Fruit fly (Drosophila melanogaster) S2 (cell line): ENCODE measurements around the gene CG12289.

Experiments used
- CG8478 ChIP-seq: fragments of >200 bp; optimal IDR thresholded peaks from 2 replicates; lab custom pipeline; 2018
- CTCF ChIP-seq, 2 experiments: fragments of >200 bp; optimal IDR thresholded peaks; 2 replicates each; lab custom pipeline; 2018

The CG12289 gene

DNA sequence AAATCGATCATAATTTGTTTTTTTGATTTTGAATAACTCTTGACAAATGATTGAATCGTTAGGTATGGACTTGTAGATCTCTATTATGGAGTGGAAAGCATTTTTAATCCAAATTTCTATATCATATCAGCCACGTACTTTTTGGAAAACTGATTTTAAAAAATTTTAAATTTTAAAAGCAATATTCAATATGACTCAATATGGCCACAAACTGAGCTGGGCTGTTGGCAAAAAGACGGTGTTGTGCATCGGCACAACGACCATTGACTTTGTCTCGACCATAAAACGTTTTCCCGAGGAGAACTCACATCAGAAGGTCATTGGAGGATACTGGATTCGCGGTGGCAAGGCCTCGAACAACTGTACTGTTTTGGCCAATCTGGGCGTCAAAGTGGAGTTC lies at the start of gene CG12289, which contains the start of gene CG7551:
Gene CG12289 (minus strand): TSS at position 101 of the 400 bp plus-strand sequence.
Gene CG7551 (plus strand): TSS at position 121 of the 400 bp plus-strand sequence.
- TF ChIP-seq CTCF (optimal IDR thresholded peaks at IDR 0.05; lab: Kevin White, UChicago) (no peak), CG8478 (lab: Kevin White, UChicago) (no peak)

dm6 chr3L:11493090-11493807 lies 35.0 kb upstream of the CG12289 start:
- TF ChIP-seq CG8478 (lab: Kevin White, UChicago) = no peak
- no peak for TF ChIP-seq CTCF (optimal IDR thresholded peaks at IDR 0.05; lab: Kevin White, UChicago)

dm6 chr3L:11492457-11492856 lies 34.2 kb upstream of the CG12289 start:
- no peak for TF ChIP-seq CG8478 (lab: Kevin White, UChicago)
- TF ChIP-seq CTCF (optimal IDR thresholded peaks at IDR 0.05; lab: Kevin White, UChicago) = no peak

- no peak for TF ChIP-seq CG8478 (lab: Kevin White, UChicago)
- TF ChIP-seq CTCF (optimal IDR thresholded peaks at IDR 0.05; lab: Kevin White, UChicago) = no peak
These were observed 33.6 kb upstream of the CG12289 start for dm6 chr3L:11491874-11492268.

DNA sequence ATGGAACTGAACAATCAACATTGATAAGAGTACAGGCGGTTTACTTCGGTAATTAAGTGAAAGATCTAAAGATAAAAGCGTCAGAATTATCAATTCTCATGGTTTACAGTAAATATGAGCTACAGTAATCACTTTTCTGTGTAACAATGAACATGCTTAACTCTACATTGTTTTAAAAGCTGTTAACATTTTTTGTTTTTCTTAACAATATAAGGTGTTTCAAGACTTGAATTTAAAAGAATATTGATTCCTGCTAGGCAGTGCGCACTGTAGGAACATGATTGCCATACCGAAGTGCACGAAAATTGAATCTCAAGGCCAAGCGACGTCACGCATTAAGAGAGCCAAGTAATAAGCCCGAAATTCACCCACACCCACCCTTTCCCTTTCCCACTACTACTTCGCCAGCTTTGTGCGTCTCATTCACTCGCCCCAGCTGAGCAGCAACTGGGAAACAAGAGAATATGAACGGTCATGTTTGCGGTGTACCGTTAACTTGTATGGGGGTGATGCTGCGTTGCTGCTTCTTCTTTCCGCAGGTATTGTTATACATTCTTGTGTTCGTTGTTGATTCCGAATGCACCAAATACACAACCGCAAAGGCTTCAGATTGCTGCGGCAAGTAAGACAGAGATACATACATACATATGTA lies 33.1 kb upstream of the CG12289 start:
- TF ChIP-seq CTCF (optimal IDR thresholded peaks at IDR 0.05; lab: Kevin White, UChicago) (no peak), CG8478 (lab: Kevin White, UChicago) (no peak)

DNA sequence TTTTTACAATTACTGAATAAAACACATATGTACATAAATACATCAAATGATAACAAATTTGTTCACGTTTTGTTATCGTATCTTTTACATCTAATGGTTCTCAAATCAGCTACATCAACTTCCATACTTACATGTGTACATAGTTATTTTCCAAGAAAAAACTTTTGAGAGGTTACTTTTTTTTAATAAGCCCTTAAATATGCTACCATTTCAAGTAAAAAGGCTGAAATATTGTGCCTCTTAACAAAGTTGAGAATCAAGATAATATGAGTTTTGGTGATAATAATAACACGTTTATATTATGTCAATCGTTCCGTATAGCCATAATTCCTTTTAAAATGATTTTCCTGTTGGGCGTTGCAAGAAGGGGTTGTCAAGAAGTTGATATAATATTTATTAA lies 32.3 kb upstream of the CG12289 start:
- no peak for TF ChIP-seq CG8478 (lab: Kevin White, UChicago)
- no peak for TF ChIP-seq CTCF (optimal IDR thresholded peaks at IDR 0.05; lab: Kevin White, UChicago)

DNA sequence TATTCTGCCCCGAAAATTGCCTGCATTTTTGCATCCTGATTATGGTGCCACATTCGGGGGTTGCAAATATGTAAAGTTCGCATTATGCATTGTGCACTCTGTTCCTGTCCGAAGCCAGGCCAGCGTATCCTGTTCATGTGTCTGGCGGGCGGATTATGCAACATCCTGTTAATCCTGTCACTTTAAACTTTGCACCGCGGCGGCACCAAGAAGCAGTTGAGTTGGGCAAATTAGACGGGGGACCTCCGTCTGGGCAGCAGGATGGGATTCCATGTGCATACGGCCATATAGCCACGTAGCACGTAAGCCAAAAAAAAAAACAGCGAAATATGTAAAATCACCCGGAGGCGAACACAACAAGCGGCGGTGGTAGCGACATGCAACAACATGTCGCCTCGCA lies 31.2 kb upstream of the CG12289 start:
- TF ChIP-seq CTCF (optimal IDR thresholded peaks at IDR 0.05; lab: Kevin White, UChicago) (no peak), CG8478 (lab: Kevin White, UChicago) (no peak)

- no peak for TF ChIP-seq CG8478 (lab: Kevin White, UChicago)
- no peak for TF ChIP-seq CTCF (optimal IDR thresholded peaks at IDR 0.05; lab: Kevin White, UChicago)
These were observed 30.0 kb upstream of the CG12289 start for dm6 chr3L:11488264-11488663.

- no peak for TF ChIP-seq CG8478 (lab: Kevin White, UChicago)
- no peak for TF ChIP-seq CTCF (optimal IDR thresholded peaks at IDR 0.05; lab: Kevin White, UChicago)
These were observed 29.2 kb upstream of the CG12289 start, which contains the start of gene chrb for dm6 chr3L:11487327-11487973. Gene chrb, plus strand, starts transcription at chr3L:11487550.

- TF ChIP-seq CTCF (optimal IDR thresholded peaks at IDR 0.05; lab: Kevin White, UChicago) (no peak), CG8478 (lab: Kevin White, UChicago) (no peak)
These were observed 27.8 kb upstream of the CG12289 start for dm6 chr3L:11485956-11486609.

DNA sequence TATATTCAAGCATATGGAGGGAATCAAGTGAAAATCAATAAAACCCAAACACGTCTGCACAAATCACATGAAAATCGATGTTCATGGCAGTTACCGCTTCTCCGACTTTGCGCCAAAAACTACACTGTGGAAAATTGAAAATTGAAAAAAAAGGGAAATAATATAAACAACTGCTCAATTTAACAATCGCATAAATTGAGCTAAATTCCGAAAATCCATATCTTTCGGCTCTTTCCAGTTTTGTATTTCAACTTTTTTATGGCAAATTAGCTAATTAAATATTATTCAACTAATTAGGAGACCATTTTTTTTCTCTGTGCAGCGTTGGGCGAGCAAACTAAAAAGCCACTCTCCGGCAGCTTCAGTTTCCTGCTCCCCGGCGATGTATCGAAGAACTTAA lies 26.2 kb upstream of the CG12289 start:
- TF ChIP-seq CTCF (optimal IDR thresholded peaks at IDR 0.05; lab: Kevin White, UChicago) (no peak), CG8478 (lab: Kevin White, UChicago) (no peak)

DNA sequence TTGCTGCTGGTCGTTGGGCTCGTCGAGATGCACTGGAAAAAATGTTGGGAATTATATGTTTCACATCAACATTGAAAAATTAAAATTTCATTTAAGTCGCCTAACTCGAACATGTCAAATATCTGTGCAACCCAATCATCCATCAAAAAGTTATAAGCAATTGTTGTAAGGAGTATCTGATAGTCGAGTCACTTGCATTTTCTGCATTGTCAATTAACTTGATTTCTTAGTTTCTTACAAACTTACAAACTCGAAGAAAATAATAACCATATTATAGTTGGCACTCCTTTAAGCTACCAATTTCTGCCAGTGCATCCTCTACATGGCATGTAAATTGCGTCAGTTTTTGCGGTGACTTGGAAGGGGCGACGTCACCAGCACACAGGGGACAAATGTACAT lies 24.9 kb upstream of the CG12289 start:
- TF ChIP-seq CG8478 (lab: Kevin White, UChicago) = no peak
- no peak for TF ChIP-seq CTCF (optimal IDR thresholded peaks at IDR 0.05; lab: Kevin White, UChicago)

dm6 chr3L:11480304-11480703 lies 22.0 kb upstream of the CG12289 start:
- TF ChIP-seq CG8478 (lab: Kevin White, UChicago) (no peak), CTCF (optimal IDR thresholded peaks at IDR 0.05; lab: Kevin White, UChicago) (no peak)

dm6 chr3L:11474658-11475057 lies 16.4 kb upstream of the CG12289 start, which contains the start of gene Vha16-2:
Gene Vha16-2, plus strand, starts transcription at chr3L:11474958.
- no peak for TF ChIP-seq CTCF (optimal IDR thresholded peaks at IDR 0.05; lab: Kevin White, UChicago)
